Worm (Caenorhabditis elegans) whole organism, mixed stage, embryonic: Measurements from ENCODE around the gene ZK757.1.
A peak's percentile ranks its signal among the peaks of the same experiment; 100 is the strongest.

Experiments
- blmp-1 ChIP-seq: fragments of 150-350 bp; optimal IDR thresholded peaks from 2 replicates; lab custom pipeline; 2014; ENCODE audit warnings: missing biosample characterization, missing genetic modification characterization
- ces-1 ChIP-seq: fragments of 150-350 bp; optimal IDR thresholded peaks from 2 replicates; lab custom pipeline; 2014; ENCODE audit warnings: missing biosample characterization, missing genetic modification reagents, missing genetic modification characterization
- lsy-2 ChIP-seq: fragments of 150-350 bp; optimal IDR thresholded peaks from 2 replicates; lab custom pipeline; 2014; ENCODE audit warnings: missing biosample characterization, missing genetic modification characterization
- mep-1 ChIP-seq: fragments of 150-350 bp; optimal IDR thresholded peaks from 2 replicates; lab custom pipeline; 2017; ENCODE audit warnings: missing biosample characterization, missing genetic modification reagents, missing genetic modification characterization, inconsistent platforms
- nhr-237 ChIP-seq: fragments of 150-350 bp; optimal IDR thresholded peaks from 2 replicates; lab custom pipeline; 2014; ENCODE audit warnings: missing biosample characterization, missing genetic modification characterization
- sem-2 ChIP-seq: fragments of 200-800 bp; sonication (Bioruptor generic); optimal IDR thresholded peaks from 2 replicates; lab custom pipeline; 2018; ENCODE audit warnings: mild to moderate bottlenecking, missing genetic modification characterization, missing compliant biosample characterization

DNA sequence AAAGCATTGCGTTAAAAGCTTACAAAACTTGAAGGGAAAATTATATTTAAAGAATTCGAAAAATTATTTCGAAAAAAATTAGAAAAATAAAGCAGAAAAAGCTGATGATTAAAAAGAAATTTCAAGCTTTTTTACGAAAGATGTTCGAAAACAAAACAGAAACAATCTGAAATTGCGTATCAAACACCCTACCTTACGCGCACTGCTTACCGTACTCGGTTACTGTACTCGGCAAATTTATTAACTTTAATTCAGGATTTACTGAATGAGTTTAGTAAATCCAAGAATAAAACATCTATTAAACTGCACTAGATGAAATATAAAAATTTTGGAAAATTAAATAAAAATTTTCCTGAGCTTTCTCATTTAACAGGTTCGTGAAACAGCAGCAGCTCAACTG lies 8.5 kb downstream of the ZK757.1 start:
- no peak for TF ChIP-seq blmp-1 (tag; lab: Kevin White, UChicago)
- no peak for TF ChIP-seq sem-2 (GFP tag; lab: Kevin White, UChicago)
- TF ChIP-seq ces-1 (GFP tag; lab: Kevin White, UChicago): no peak
- no peak for TF ChIP-seq nhr-237 (tag; lab: Kevin White, UChicago)
- TF ChIP-seq lsy-2: peak; percentile 69
- no peak for TF ChIP-seq mep-1
